Fruit fly (Drosophila melanogaster): Measurements from ENCODE around the gene CG12730.

dm6 chrX:5563929-5564328, 47.5 kb downstream of the CG12730 start:
- TF ChIP-seq h (optimal IDR thresholded peaks at IDR 0.05) (no peak), insv (optimal IDR thresholded peaks at IDR 0.05) (no peak)

All from Kc167 (cell line).